Worm (Caenorhabditis elegans) whole organism, mixed stage, embryonic: ENCODE measurements around the gene Y57G11B.2.

Source experiments
- ceh-43 ChIP-seq: fragments of 200-800 bp; sonication (Bioruptor generic); optimal IDR thresholded peaks from 2 replicates; lab custom pipeline; 2018; ENCODE audit warnings: mild to moderate bottlenecking, missing genetic modification characterization, moderate library complexity, missing compliant biosample characterization
- hlh-1 ChIP-seq: fragments of 150-350 bp; optimal IDR thresholded peaks from 2 replicates; lab custom pipeline; 2014; ENCODE audit warnings: missing biosample characterization, missing genetic modification reagents, missing genetic modification characterization
- lin-13 ChIP-seq: fragments of 150-350 bp; optimal IDR thresholded peaks from 2 replicates; lab custom pipeline; 2014; ENCODE audit warnings: missing biosample characterization, missing genetic modification characterization
- mep-1 ChIP-seq: fragments of 150-350 bp; optimal IDR thresholded peaks from 2 replicates; lab custom pipeline; 2017; ENCODE audit warnings: missing biosample characterization, missing genetic modification reagents, missing genetic modification characterization, inconsistent platforms
- nhr-237 ChIP-seq: fragments of 150-350 bp; optimal IDR thresholded peaks from 2 replicates; lab custom pipeline; 2014; ENCODE audit warnings: missing biosample characterization, missing genetic modification characterization
- sem-2 ChIP-seq: fragments of 200-800 bp; sonication (Bioruptor generic); optimal IDR thresholded peaks from 2 replicates; lab custom pipeline; 2018; ENCODE audit warnings: mild to moderate bottlenecking, missing genetic modification characterization, missing compliant biosample characterization
- sptf-1 ChIP-seq: sonication (generic microtip); optimal IDR thresholded peaks from 2 replicates; lab custom pipeline; 2017; ENCODE audit warnings: mild to moderate bottlenecking, missing genetic modification characterization, moderate library complexity, missing compliant biosample characterization
- unc-62 ChIP-seq: fragments of 150-350 bp; optimal IDR thresholded peaks from 2 replicates; lab custom pipeline; 2014; ENCODE audit warnings: missing biosample characterization, missing genetic modification reagents, missing genetic modification characterization

DNA sequence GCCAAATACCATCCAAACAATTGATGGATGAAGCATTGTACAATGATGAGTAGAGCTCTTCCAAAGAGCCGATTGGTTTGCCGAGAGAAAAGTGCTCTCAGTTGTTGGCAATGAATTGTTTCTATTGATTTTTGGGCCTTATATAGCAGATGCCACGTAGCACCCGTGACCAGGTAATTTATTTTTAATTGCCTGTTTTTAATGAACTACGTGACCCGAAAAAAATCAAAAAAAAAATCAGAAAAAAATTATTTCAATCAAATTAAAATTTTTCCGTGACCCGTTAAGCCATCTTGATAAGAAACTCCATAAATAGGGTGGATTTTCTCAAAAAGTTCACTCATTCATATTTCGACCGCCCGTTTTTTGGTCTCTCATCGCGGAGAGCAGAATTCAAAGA lies 45.7 kb upstream of the Y57G11B.2 start, which contains the start of the genes Y57G11A.2 and T27E7.1:
- TF ChIP-seq hlh-1 (tag; lab: Kevin White, UChicago), result no peak
- TF ChIP-seq mep-1, result no peak
- no peak for TF ChIP-seq sem-2 (GFP tag; lab: Kevin White, UChicago)
- no peak for TF ChIP-seq sptf-1
- no peak for TF ChIP-seq ceh-43 (GFP tag; lab: Kevin White, UChicago)
- TF ChIP-seq nhr-237, result no peak
- TF ChIP-seq unc-62 (GFP tag; lab: Kevin White, UChicago), result no peak
- no peak for TF ChIP-seq lin-13 (tag; lab: Kevin White, UChicago)
